Worm (Caenorhabditis elegans) whole organism, L3 larva: ENCODE results near the gene tmem-24.

ENCODE experiments used
- R02D3.7 ChIP-seq: fragments of 150-350 bp; optimal IDR thresholded peaks from 2 replicates; lab custom pipeline; 2014; ENCODE audit warnings: missing biosample characterization, missing genetic modification characterization
- ZK546.5 ChIP-seq: sonication (generic microtip); optimal IDR thresholded peaks from 2 replicates; lab custom pipeline; 2017; ENCODE audit warnings: missing biosample characterization, missing genetic modification characterization
- aly-2 ChIP-seq: fragments of 150-350 bp; optimal IDR thresholded peaks from 2 replicates; lab custom pipeline; 2014; ENCODE audit warnings: missing biosample characterization, missing genetic modification characterization
- ama-1 ChIP-seq: fragments of 150-350 bp; optimal IDR thresholded peaks from 2 replicates; lab custom pipeline; 2018
- ceh-16 ChIP-seq: sonication (generic microtip); optimal IDR thresholded peaks from 2 replicates; lab custom pipeline; 2017; ENCODE audit warnings: missing biosample characterization, missing genetic modification characterization
- ceh-9 ChIP-seq: sonication (generic microtip); optimal IDR thresholded peaks from 2 replicates; lab custom pipeline; 2018; ENCODE audit warnings: missing biosample characterization, missing genetic modification characterization
- daf-12 ChIP-seq: fragments of 150-350 bp; optimal IDR thresholded peaks from 2 replicates; lab custom pipeline; 2014; ENCODE audit warnings: missing biosample characterization, missing genetic modification reagents, missing genetic modification characterization
- egl-27 ChIP-seq: sonication (generic microtip); optimal IDR thresholded peaks from 4 replicates; lab custom pipeline; 2017; ENCODE audit warnings: missing biosample characterization, missing genetic modification reagents, missing genetic modification characterization
- elt-1 ChIP-seq: fragments of 150-350 bp; optimal IDR thresholded peaks from 2 replicates; lab custom pipeline; 2014; ENCODE audit warnings: missing biosample characterization, missing genetic modification characterization
- elt-2 ChIP-seq: sonication (generic microtip); optimal IDR thresholded peaks from 2 replicates; lab custom pipeline; 2016; ENCODE audit warnings: missing genetic modification reagents, mild to moderate bottlenecking, missing genetic modification characterization, missing compliant biosample characterization
- eor-1 ChIP-seq, 2 experiments: fragments of 150-350 bp; optimal IDR thresholded peaks; 2 replicates each; lab custom pipeline; 2014 to 2018; ENCODE audit warnings: missing biosample characterization in 2 of 2, missing genetic modification characterization in 2 of 2
- fkh-10 ChIP-seq: sonication (generic microtip); optimal IDR thresholded peaks from 2 replicates; lab custom pipeline; 2017; ENCODE audit warnings: missing biosample characterization, missing genetic modification reagents, missing genetic modification characterization
- fkh-2 ChIP-seq: fragments of 150-350 bp; optimal IDR thresholded peaks from 2 replicates; lab custom pipeline; 2014; ENCODE audit warnings: missing biosample characterization, missing genetic modification reagents, missing genetic modification characterization
- fos-1 ChIP-seq: fragments of 150-350 bp; optimal IDR thresholded peaks from 2 replicates; lab custom pipeline; 2014; ENCODE audit warnings: missing biosample characterization, missing genetic modification characterization
- hmg-11 ChIP-seq: sonication (generic microtip); optimal IDR thresholded peaks from 2 replicates; lab custom pipeline; 2016; ENCODE audit warnings: missing genetic modification characterization, missing compliant biosample characterization
- jun-1 ChIP-seq: fragments of 150-350 bp; optimal IDR thresholded peaks from 2 replicates; lab custom pipeline; 2014; ENCODE audit warnings: missing biosample characterization, missing genetic modification reagents, missing genetic modification characterization
- lin-15B ChIP-seq: fragments of 150-350 bp; optimal IDR thresholded peaks from 2 replicates; lab custom pipeline; 2014; ENCODE audit warnings: missing biosample characterization, missing genetic modification characterization
- lin-39 ChIP-seq: fragments of 150-350 bp; optimal IDR thresholded peaks from 2 replicates; lab custom pipeline; 2018; ENCODE audit warnings: missing biosample characterization, missing genetic modification reagents, missing genetic modification characterization
- lsy-12 ChIP-seq: sonication (generic microtip); optimal IDR thresholded peaks from 2 replicates; lab custom pipeline; 2016; ENCODE audit warnings: mild to moderate bottlenecking, missing genetic modification characterization, missing compliant biosample characterization
- mdl-1 ChIP-seq: fragments of 150-350 bp; optimal IDR thresholded peaks from 2 replicates; lab custom pipeline; 2014; ENCODE audit warnings: missing biosample characterization, missing genetic modification characterization
- nfya-1 ChIP-seq: sonication (generic microtip); optimal IDR thresholded peaks from 2 replicates; lab custom pipeline; 2017; ENCODE audit warnings: missing genetic modification characterization, mild to moderate bottlenecking, missing compliant biosample characterization, antibody characterized with exemption, moderate library complexity; ENCODE audit not compliant: insufficient read depth
- nhr-11 ChIP-seq: fragments of 150-350 bp; optimal IDR thresholded peaks from 2 replicates; lab custom pipeline; 2014; ENCODE audit warnings: missing biosample characterization, missing genetic modification characterization
- nhr-12 ChIP-seq: fragments of 150-350 bp; optimal IDR thresholded peaks from 2 replicates; lab custom pipeline; 2014; ENCODE audit warnings: missing biosample characterization, missing genetic modification characterization
- nhr-23 ChIP-seq: fragments of 150-350 bp; optimal IDR thresholded peaks from 2 replicates; lab custom pipeline; 2014; ENCODE audit warnings: missing biosample characterization, missing genetic modification reagents, missing genetic modification characterization
- nhr-25 ChIP-seq: sonication (generic microtip); optimal IDR thresholded peaks from 2 replicates; lab custom pipeline; 2017; ENCODE audit warnings: missing biosample characterization, missing genetic modification characterization
- nhr-28 ChIP-seq: fragments of 150-350 bp; optimal IDR thresholded peaks from 2 replicates; lab custom pipeline; 2014; ENCODE audit warnings: missing biosample characterization, missing genetic modification characterization
- nhr-43 ChIP-seq: sonication (generic microtip); optimal IDR thresholded peaks from 2 replicates; lab custom pipeline; 2016; ENCODE audit warnings: mild to moderate bottlenecking, missing genetic modification characterization, missing compliant biosample characterization; ENCODE audit not compliant: poor library complexity, severe bottlenecking
- nhr-77 ChIP-seq: fragments of 150-350 bp; optimal IDR thresholded peaks from 2 replicates; lab custom pipeline; 2014; ENCODE audit warnings: missing biosample characterization, missing genetic modification characterization
- pha-4 ChIP-seq: fragments of 150-350 bp; optimal IDR thresholded peaks from 2 replicates; lab custom pipeline; 2014; ENCODE audit warnings: missing biosample characterization, missing genetic modification reagents, missing genetic modification characterization
- pqm-1 ChIP-seq: fragments of 150-350 bp; optimal IDR thresholded peaks from 2 replicates; lab custom pipeline; 2017; ENCODE audit warnings: missing biosample characterization, missing genetic modification characterization, inconsistent platforms
- sea-2 ChIP-seq: fragments of 150-350 bp; sonication (generic microtip); optimal IDR thresholded peaks from 4 replicates; lab custom pipeline; 2014; ENCODE audit warnings: missing biosample characterization, missing genetic modification reagents, missing genetic modification characterization
- skn-1 ChIP-seq: fragments of 150-350 bp; optimal IDR thresholded peaks from 2 replicates; lab custom pipeline; 2014; ENCODE audit warnings: missing biosample characterization, missing genetic modification characterization
- tbx-2 ChIP-seq: sonication (generic microtip); optimal IDR thresholded peaks from 2 replicates; lab custom pipeline; 2016; ENCODE audit warnings: mild to moderate bottlenecking, missing genetic modification characterization, missing compliant biosample characterization
- unc-39 ChIP-seq: sonication (generic microtip); optimal IDR thresholded peaks from 4 replicates; lab custom pipeline; 2017; ENCODE audit warnings: missing biosample characterization, missing genetic modification characterization
- unc-62 ChIP-seq: fragments of 150-350 bp; sonication (generic microtip); optimal IDR thresholded peaks from 4 replicates; lab custom pipeline; 2014; ENCODE audit warnings: missing biosample characterization, missing genetic modification reagents, missing genetic modification characterization
- zag-1 ChIP-seq: fragments of 150-350 bp; optimal IDR thresholded peaks from 2 replicates; lab custom pipeline; 2014; ENCODE audit warnings: missing biosample characterization, missing genetic modification characterization
- ztf-4 ChIP-seq: fragments of 150-350 bp; optimal IDR thresholded peaks from 2 replicates; lab custom pipeline; 2014; ENCODE audit warnings: missing biosample characterization, missing genetic modification characterization

Gene tmem-24

ce11 chrX:3623162-3623561 is 21.5 kb downstream of the tmem-24 start, which contains the start of gene C18B2.2:
C18B2.2 (plus strand) TSS chrX:3623462.
- TF ChIP-seq nhr-12 (no peak), sea-2 (no peak), unc-39 (no peak), fkh-2 (no peak)

- TF ChIP-seq hmg-11 (no peak), unc-39 (no peak), nfya-1 (tag; lab: Kevin White, UChicago) (no peak), nhr-43 (no peak), ZK546.5 (no peak), ztf-4 (tag; lab: Kevin White, UChicago) (no peak), ama-1 (lab: Kevin White, UChicago) (no peak), ceh-16 (tag; lab: Kevin White, UChicago) (no peak), daf-12 (tag; lab: Kevin White, UChicago) (no peak), mdl-1 (no peak), sea-2 (no peak), fos-1 (tag; lab: Kevin White, UChicago) (no peak), nhr-12 (no peak), egl-27 (tag; lab: Kevin White, UChicago) (no peak), tbx-2 (tag; lab: Kevin White, UChicago) (no peak)
Observed at ce11 chrX:3618842-3619241, 25.9 kb downstream of the tmem-24 start.

- no peak for TF ChIP-seq daf-12 (tag; lab: Kevin White, UChicago)
- no peak for TF ChIP-seq ceh-16 (tag; lab: Kevin White, UChicago)
- TF ChIP-seq unc-62 (GFP tag; lab: Kevin White, UChicago), result no peak
- no peak for TF ChIP-seq lin-39 (tag; lab: Kevin White, UChicago)
- no peak for TF ChIP-seq unc-39
- TF ChIP-seq fkh-2, result no peak
- no peak for TF ChIP-seq nhr-25
- no peak for TF ChIP-seq egl-27 (tag; lab: Kevin White, UChicago)
- TF ChIP-seq pha-4 (tag; lab: Kevin White, UChicago), result no peak
- no peak for TF ChIP-seq nhr-77 (tag; lab: Kevin White, UChicago)
Observed at ce11 chrX:3617218-3617617, 27.5 kb downstream of the tmem-24 start, which contains the start of gene del-9. del-9 (minus strand) TSS chrX:3617318.

ce11 chrX:3613665-3614064 is 31.0 kb downstream of the tmem-24 start:
- TF ChIP-seq nhr-77 (tag; lab: Kevin White, UChicago), result no peak
- TF ChIP-seq daf-12 (tag; lab: Kevin White, UChicago), result no peak
- no peak for TF ChIP-seq nhr-28
- TF ChIP-seq zag-1 (tag; lab: Kevin White, UChicago), result no peak
- TF ChIP-seq skn-1 (tag; lab: Kevin White, UChicago), result peak; percentile 28
- TF ChIP-seq nhr-11 (tag; lab: Kevin White, UChicago), result no peak
- TF ChIP-seq elt-2 (tag; lab: Kevin White, UChicago), result peak; percentile 91
- no peak for TF ChIP-seq nhr-43
- TF ChIP-seq nhr-12, result no peak
- no peak for TF ChIP-seq R02D3.7
- TF ChIP-seq pqm-1 (tag; lab: Kevin White, UChicago), result peak; percentile 76
- TF ChIP-seq tbx-2 (tag; lab: Kevin White, UChicago), result no peak

ce11 chrX:3611740-3612139 is 33.0 kb downstream of the tmem-24 start:
- TF ChIP-seq nhr-23 (tag; lab: Kevin White, UChicago) (no peak), elt-1 (tag; lab: Kevin White, UChicago) (no peak), hmg-11 (no peak), nhr-43 (no peak), ceh-9 (no peak), eor-1 (tag; optimal IDR thresholded peaks at IDR 0.05; lab: Kevin White, UChicago) (no peak), mdl-1 (no peak), elt-2 (tag; lab: Kevin White, UChicago) (no peak), jun-1 (tag; lab: Kevin White, UChicago) (no peak), lin-15B (tag; lab: Kevin White, UChicago) (no peak), nhr-11 (tag; lab: Kevin White, UChicago) (no peak), ceh-16 (tag; lab: Kevin White, UChicago) (no peak), fos-1 (tag; lab: Kevin White, UChicago) (no peak), lsy-12 (tag; lab: Kevin White, UChicago) (no peak), nhr-28 (no peak), zag-1 (tag; lab: Kevin White, UChicago) (no peak), fkh-10 (no peak), ama-1 (lab: Kevin White, UChicago) (no peak), daf-12 (tag; lab: Kevin White, UChicago) (no peak), aly-2 (tag; lab: Kevin White, UChicago) (no peak)
- TF ChIP-seq, all 47 proteins: peak for 0
